Fruit fly (Drosophila melanogaster): Measurements from ENCODE around the gene Rcd7.

The Rcd7 gene

dm6 chr3L:19575650-19576049, 30.7 kb downstream of the Rcd7 start (continued):
- TF ChIP-seq Vsx1 (GFP tag; optimal IDR thresholded peaks at IDR 0.05) (peak; percentile 21), CG18262 (tag; optimal IDR thresholded peaks at IDR 0.05) (peak; percentile 30), D (optimal IDR thresholded peaks at IDR 0.05) (no peak), D (GFP tag; optimal IDR thresholded peaks at IDR 0.05) (peak; percentile 61), bsh (GFP tag; optimal IDR thresholded peaks at IDR 0.05) (peak in 1 of 2 experiments; percentile 59), Fer3 (tag; optimal IDR thresholded peaks at IDR 0.05) (peak; percentile 18), tap (tag; optimal IDR thresholded peaks at IDR 0.05) (peak; percentile 39), HLH54F (GFP tag; optimal IDR thresholded peaks at IDR 0.05) (peak; percentile 18), CG10565 (GFP tag; optimal IDR thresholded peaks at IDR 0.05) (no peak), CG10654 (GFP tag; optimal IDR thresholded peaks at IDR 0.05) (peak; percentile 8), CG2202 (tag; optimal IDR thresholded peaks at IDR 0.05) (peak; percentile 45), so (GFP tag; IDR thresholded peaks at IDR 0.05) (0 out of 3 replicates have a peak, but pooled peaks have one; percentile 38), sob (GFP tag; IDR thresholded peaks at IDR 0.05) (0 out of 2 replicates have a peak, but pooled peaks have one; percentile 28), CG12769 (tag; optimal IDR thresholded peaks at IDR 0.05) (peak; percentile 75), CG1233 (GFP tag; optimal IDR thresholded peaks at IDR 0.05) (peak; percentile 46), unpg (GFP tag; optimal IDR thresholded peaks at IDR 0.05) (peak; percentile 53), eve (GFP tag; optimal IDR thresholded peaks at IDR 0.05) (no peak), lab (GFP tag; optimal IDR thresholded peaks at IDR 0.05) (peak; percentile 57), CG13287 (GFP tag; IDR thresholded peaks at IDR 0.05; ENCODE audit: partially characterized antibody) (no peak), CG18599 (GFP tag; optimal IDR thresholded peaks at IDR 0.05) (peak; percentile 28), CG31441 (GFP tag; IDR thresholded peaks at IDR 0.05) (no peak), NK7.1 (GFP tag; optimal IDR thresholded peaks at IDR 0.05) (no peak), sna (GFP tag; IDR thresholded peaks at IDR 0.05; ENCODE audit: partially characterized antibody) (no peak), CG1024 (GFP tag; IDR thresholded peaks at IDR 0.05) (peak; percentile 26; the same call in 1 of the 2 replicates), wek (GFP tag; optimal IDR thresholded peaks at IDR 0.05) (peak; percentile 79), Myb (GFP tag; optimal IDR thresholded peaks at IDR 0.05) (no peak), Lhr (GFP tag; optimal IDR thresholded peaks at IDR 0.05) (peak; percentile 18), CG3995 (GFP tag; optimal IDR thresholded peaks at IDR 0.05) (no peak), org-1 (GFP tag; optimal IDR thresholded peaks at IDR 0.05) (peak; percentile 80), btn (GFP tag; optimal IDR thresholded peaks at IDR 0.05) (peak; percentile 16), CkIIα-i1 (GFP tag; IDR thresholded peaks at IDR 0.05) (no peak), E2f2 (GFP tag; IDR thresholded peaks at IDR 0.05) (peak; percentile 24; the same call in 1 of the 2 replicates), Mes4 (GFP tag; optimal IDR thresholded peaks at IDR 0.05) (peak; percentile 41), dmrt11E (tag; optimal IDR thresholded peaks at IDR 0.05) (peak; percentile 10), Asciz (GFP tag; optimal IDR thresholded peaks at IDR 0.05) (peak; percentile 57), Rfx (GFP tag; IDR thresholded peaks at IDR 0.05) (peak; percentile 18; the same call in 1 of the 2 replicates), dpn (GFP tag; optimal IDR thresholded peaks at IDR 0.05) (peak in 1 of 2 experiments; percentile 5), Lpt (GFP tag; optimal IDR thresholded peaks at IDR 0.05) (no peak), caup (GFP tag; optimal IDR thresholded peaks at IDR 0.05; ENCODE audit: severe bottlenecking) (peak; percentile 34), fru (optimal IDR thresholded peaks at IDR 0.05) (no peak), CG17802 (tag; optimal IDR thresholded peaks at IDR 0.05) (peak; percentile 48), phol (tag; optimal IDR thresholded peaks at IDR 0.05) (no peak), sd (tag; optimal IDR thresholded peaks at IDR 0.05) (peak; percentile 64), CG1647 (GFP tag; optimal IDR thresholded peaks at IDR 0.05) (peak; percentile 39), Hsf (GFP tag; optimal IDR thresholded peaks at IDR 0.05) (no peak), CG31388 (GFP tag; optimal IDR thresholded peaks at IDR 0.05) (no peak), Sox100B (GFP tag; optimal IDR thresholded peaks at IDR 0.05) (peak; percentile 47), Oaz (GFP tag; IDR thresholded peaks at IDR 0.05) (no peak), H2.0 (GFP tag; IDR thresholded peaks at IDR 0.05) (peak; percentile 33; the same call in 1 of the 2 replicates), vfl (GFP tag; optimal IDR thresholded peaks at IDR 0.05) (no peak), CG8359 (GFP tag; optimal IDR thresholded peaks at IDR 0.05; ENCODE audit: borderline replicate concordance) (peak; percentile 31)

Measured in whole organism, embryonic.